Worm (Caenorhabditis elegans) whole organism, midembryonic: ENCODE measurements around the gene str-13.

Source experiments
- flt-1 ChIP-seq: fragments of 200-800 bp; sonication (Bioruptor generic); IDR thresholded peaks from 2 replicates; pipeline ENCODE4 v1.3.6; 2022; ENCODE audit warnings: missing genetic modification characterization, missing compliant biosample characterization
- ref-1 ChIP-seq: fragments of 200-800 bp; sonication (Bioruptor generic); conservative IDR thresholded peaks from 2 replicates; pipeline ENCODE4 v1.3.6; 2022; ENCODE audit warnings: missing genetic modification reagents, missing genetic modification characterization, missing compliant biosample characterization

DNA sequence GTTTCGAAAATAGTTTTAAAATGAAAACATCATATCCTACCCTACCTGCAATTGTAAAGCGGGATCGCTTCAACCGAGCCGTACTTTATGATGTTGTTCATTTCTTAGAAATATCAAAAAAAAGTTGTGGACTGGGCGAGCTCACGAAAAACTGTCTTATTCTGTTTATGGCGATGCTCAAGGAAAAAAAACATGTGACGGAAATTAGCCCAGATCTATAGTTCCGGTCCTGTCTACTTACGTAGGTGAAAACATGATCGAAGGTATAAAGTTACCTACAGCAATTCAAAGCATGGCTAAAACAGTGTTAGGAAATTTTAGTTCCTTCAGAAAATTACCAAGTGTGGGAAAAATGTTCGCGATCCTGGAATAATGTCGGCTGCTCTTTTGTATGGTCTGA is 6.2 kb downstream of the str-13 start, which contains the start of gene srt-27:
- TF ChIP-seq flt-1 (GFP tag; lab: Robert Waterston, UW) (no peak), ref-1 (no peak)
